Worm (Caenorhabditis elegans) whole organism, midembryonic: ENCODE data around the gene tag-131.

ENCODE experiments used
- T22C8.4 ChIP-seq: fragments of 200-800 bp; sonication (Bioruptor generic); IDR thresholded peaks from 2 replicates; pipeline ENCODE4 v1.3.6; 2022; ENCODE audit warnings: missing genetic modification characterization, missing compliant biosample characterization
- cog-1 ChIP-seq: sonication (generic microtip); optimal IDR thresholded peaks from 2 replicates; lab custom pipeline; 2016; ENCODE audit warnings: missing genetic modification characterization, missing compliant biosample characterization
- flt-1 ChIP-seq: fragments of 200-800 bp; sonication (Bioruptor generic); IDR thresholded peaks from 2 replicates; pipeline ENCODE4 v1.3.6; 2022; ENCODE audit warnings: missing genetic modification characterization, missing compliant biosample characterization
- klf-2 ChIP-seq: fragments of 200-800 bp; sonication (Bioruptor generic); conservative IDR thresholded peaks from 2 replicates; pipeline ENCODE4 v1.3.6; 2022; ENCODE audit warnings: missing genetic modification reagents, missing genetic modification characterization, missing compliant biosample characterization
- med-1 ChIP-seq: sonication (generic microtip); optimal IDR thresholded peaks from 2 replicates; lab custom pipeline; 2017; ENCODE audit warnings: missing genetic modification characterization, mild to moderate bottlenecking, missing compliant biosample characterization, antibody characterized with exemption, missing genetic modification reagents; ENCODE audit not compliant: insufficient read depth
- ref-1 ChIP-seq: fragments of 200-800 bp; sonication (Bioruptor generic); conservative IDR thresholded peaks from 2 replicates; pipeline ENCODE4 v1.3.6; 2022; ENCODE audit warnings: missing genetic modification reagents, missing genetic modification characterization, missing compliant biosample characterization
- tab-1 ChIP-seq: fragments of 200-800 bp; sonication (Bioruptor generic); IDR thresholded peaks from 2 replicates; pipeline ENCODE4 v1.3.6; 2022; ENCODE audit warnings: missing genetic modification characterization, missing compliant biosample characterization
- ztf-23 ChIP-seq: fragments of 200-800 bp; sonication (Bioruptor generic); IDR thresholded peaks from 2 replicates; pipeline ENCODE4 v1.3.6; 2022; ENCODE audit warnings: missing genetic modification reagents, missing genetic modification characterization, missing compliant biosample characterization
- ztf-29 ChIP-seq: fragments of 200-800 bp; sonication (Bioruptor generic); IDR thresholded peaks from 2 replicates; pipeline ENCODE4 v1.3.6; 2022; ENCODE audit warnings: missing genetic modification reagents, missing genetic modification characterization, missing compliant biosample characterization

Gene tag-131

DNA sequence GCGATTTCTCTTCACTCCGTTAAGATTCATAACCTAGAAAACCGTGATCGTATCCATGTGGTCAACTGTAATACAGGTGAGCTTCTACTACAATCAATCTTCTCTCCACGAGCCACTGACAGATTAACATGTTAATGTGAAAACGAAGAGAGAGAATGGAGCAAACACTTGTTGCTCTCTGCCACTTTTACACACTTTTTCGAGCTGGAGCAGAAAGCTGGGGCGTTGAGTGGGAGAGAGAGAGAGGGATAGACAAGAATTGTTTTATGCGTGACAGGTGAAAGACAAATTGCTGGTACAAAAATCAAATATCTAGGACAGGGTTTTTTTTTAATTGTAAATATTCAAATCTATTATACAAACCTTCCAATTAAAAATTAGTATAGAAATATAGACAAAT lies 40.8 kb downstream of the tag-131 start:
- TF ChIP-seq cog-1 (tag; lab: Kevin White, UChicago) (no peak), med-1 (GFP tag; lab: Kevin White, UChicago) (no peak), ref-1 (GFP tag; lab: Robert Waterston, UW) (no peak), T22C8.4 (GFP tag; lab: Robert Waterston, UW) (no peak), ztf-29 (GFP tag; lab: Robert Waterston, UW) (no peak), tab-1 (GFP tag; lab: Robert Waterston, UW) (no peak), ztf-23 (GFP tag; lab: Robert Waterston, UW) (no peak), klf-2 (GFP tag; lab: Robert Waterston, UW) (no peak), flt-1 (no peak)

DNA sequence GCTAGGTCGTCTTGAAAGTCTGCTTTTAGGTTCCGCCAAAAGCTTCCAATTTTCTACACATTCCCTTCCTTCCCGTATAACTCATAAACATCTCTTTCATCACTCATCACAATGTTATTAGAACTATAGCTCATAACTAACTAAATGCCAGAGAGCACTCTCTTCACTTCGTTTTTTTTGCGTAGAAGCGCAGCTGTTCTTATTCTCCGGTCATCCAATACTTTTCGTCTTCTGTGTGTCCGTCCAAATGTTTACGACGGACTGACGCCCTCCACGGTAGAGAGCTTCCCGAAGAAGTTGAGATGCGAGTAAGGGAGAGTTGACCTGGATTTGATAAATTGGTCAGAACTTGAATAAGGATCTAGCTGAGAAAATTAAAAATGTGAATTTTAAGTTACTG lies 41.7 kb downstream of the tag-131 start:
- TF ChIP-seq flt-1 (no peak), med-1 (GFP tag; lab: Kevin White, UChicago) (no peak), cog-1 (tag; lab: Kevin White, UChicago) (no peak), tab-1 (GFP tag; lab: Robert Waterston, UW) (no peak)

DNA sequence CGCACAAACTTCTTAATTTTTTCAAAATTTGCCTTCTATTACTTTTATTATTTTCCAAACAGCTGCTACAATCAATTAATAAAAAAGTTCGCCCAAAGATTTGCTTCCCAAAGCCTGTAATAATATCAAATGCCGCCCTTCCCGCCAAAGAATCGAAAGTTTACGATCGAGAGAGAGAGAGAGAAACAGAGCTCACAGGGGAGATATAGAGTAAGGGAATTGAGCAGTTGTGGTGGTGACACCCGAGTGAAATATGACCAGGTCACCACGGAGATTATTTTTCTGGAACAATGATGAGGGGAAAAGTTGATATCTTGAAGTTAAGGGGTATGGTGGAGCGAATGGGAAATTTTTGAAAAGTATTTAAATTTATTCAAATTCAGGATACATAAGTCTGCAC lies 42.4 kb downstream of the tag-131 start:
- TF ChIP-seq tab-1 (GFP tag; lab: Robert Waterston, UW) (no peak), flt-1 (no peak), cog-1 (tag; lab: Kevin White, UChicago) (no peak), med-1 (GFP tag; lab: Kevin White, UChicago) (no peak), T22C8.4 (GFP tag; lab: Robert Waterston, UW) (no peak), ztf-23 (GFP tag; lab: Robert Waterston, UW) (no peak)

DNA sequence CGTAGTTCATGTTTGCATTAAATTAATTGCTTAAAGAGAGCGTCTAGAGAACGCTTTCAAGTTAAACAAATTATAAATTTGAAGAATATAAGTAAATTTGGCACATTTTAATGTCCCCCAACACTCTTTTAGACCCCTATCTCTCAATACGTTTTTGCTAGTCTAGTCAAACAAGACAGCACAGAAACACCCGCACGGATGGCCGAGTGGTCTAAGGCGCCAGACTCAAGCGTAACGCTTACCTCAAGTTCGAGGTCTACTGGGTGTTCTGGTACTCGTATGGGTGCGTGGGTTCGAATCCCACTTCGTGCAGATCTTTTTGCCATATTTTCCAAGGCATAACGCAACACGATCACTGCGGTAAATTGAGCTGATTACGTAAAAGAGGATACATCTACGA lies 44.8 kb downstream of the tag-131 start:
- no peak for TF ChIP-seq tab-1 (GFP tag; lab: Robert Waterston, UW)
- TF ChIP-seq ztf-23 (GFP tag; lab: Robert Waterston, UW), result no peak
- TF ChIP-seq flt-1, result 0 out of 2 replicates have a peak, but pooled peaks have one; percentile 6

DNA sequence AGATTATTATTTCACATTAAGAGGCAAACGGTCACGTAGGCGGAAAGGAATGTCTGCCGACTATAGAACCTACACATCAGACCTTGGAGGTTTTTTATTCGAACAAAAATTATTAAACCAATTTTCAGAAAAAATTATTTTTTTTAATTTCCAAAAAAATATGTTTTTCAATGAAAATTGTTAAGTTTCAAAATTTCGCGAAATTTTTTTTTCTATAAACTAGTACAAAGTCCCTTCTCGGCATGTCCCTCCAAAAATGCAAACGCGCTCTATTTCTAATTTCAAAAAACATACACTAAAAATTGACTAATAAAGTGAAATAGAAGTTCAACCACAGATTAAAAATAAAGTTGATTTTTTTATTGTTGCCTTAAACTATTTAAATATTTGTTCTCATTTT lies 47.5 kb downstream of the tag-131 start, which contains the start of gene ckb-1:
Gene ckb-1 (plus strand): TSS at position 301 of the 400 bp plus-strand sequence.
- no peak for TF ChIP-seq tab-1 (GFP tag; lab: Robert Waterston, UW)
- no peak for TF ChIP-seq ztf-29 (GFP tag; lab: Robert Waterston, UW)
- TF ChIP-seq klf-2 (GFP tag; lab: Robert Waterston, UW), result no peak
- TF ChIP-seq ref-1 (GFP tag; lab: Robert Waterston, UW), result no peak
- TF ChIP-seq T22C8.4 (GFP tag; lab: Robert Waterston, UW), result no peak
- no peak for TF ChIP-seq ztf-23 (GFP tag; lab: Robert Waterston, UW)
- TF ChIP-seq cog-1 (tag; lab: Kevin White, UChicago), result no peak
- TF ChIP-seq flt-1, result no peak

DNA sequence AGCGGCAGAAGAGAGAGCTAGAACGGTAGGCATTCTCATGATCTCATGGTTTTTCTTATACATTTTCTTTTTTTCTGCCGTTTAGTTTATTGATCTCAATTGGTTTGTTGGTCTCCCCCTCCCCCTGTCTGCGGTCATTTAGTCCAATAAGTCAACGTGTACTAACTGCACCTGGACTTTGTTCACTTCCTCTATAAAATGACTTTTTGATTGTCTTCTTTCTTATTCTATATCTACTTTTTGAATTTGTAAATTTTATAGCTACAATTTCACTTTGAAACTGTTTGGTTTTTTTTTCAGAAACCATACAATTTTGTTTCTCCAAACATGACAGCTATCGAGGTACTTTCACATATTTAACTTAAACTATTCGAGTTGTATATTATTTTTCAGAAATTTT lies 50.1 kb downstream of the tag-131 start, which contains the start of gene ckb-2:
Gene ckb-2 (plus strand): TSS at position 301 of the 400 bp plus-strand sequence.
- no peak for TF ChIP-seq cog-1 (tag; lab: Kevin White, UChicago)
- no peak for TF ChIP-seq klf-2 (GFP tag; lab: Robert Waterston, UW)
- no peak for TF ChIP-seq tab-1 (GFP tag; lab: Robert Waterston, UW)
- no peak for TF ChIP-seq ztf-29 (GFP tag; lab: Robert Waterston, UW)
- no peak for TF ChIP-seq flt-1

DNA sequence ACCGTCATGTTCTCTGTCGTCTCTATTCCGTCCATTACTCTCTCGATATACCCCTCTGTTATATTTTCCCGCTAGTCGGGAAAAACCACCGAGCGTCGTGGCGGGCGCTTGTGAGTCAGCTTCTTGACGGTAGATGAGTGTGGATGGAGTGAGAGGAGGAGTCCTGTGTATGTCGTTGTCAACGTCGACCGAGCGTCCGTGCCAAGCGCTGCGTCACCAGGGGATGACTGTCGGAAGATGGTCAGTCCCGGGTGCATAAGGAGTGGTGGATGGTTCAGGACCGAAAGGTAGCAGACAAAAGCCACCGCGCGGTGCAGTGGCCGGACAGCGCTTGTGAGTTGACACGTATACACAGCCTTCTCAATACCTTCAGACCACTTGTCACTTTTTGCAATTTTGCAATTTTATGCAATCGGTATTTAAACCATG lies 51.9 kb downstream of the tag-131 start:
- peak; percentile 66; the same call in 1 of the 2 replicates for TF ChIP-seq T22C8.4 (GFP tag; lab: Robert Waterston, UW)
- peak; percentile 93 for TF ChIP-seq flt-1
- TF ChIP-seq ztf-23 (GFP tag; lab: Robert Waterston, UW), result peak; percentile 85
- peak; percentile 87 for TF ChIP-seq tab-1 (GFP tag; lab: Robert Waterston, UW)
- 0 out of 2 replicates have a peak, but pooled peaks have one; percentile 62 for TF ChIP-seq klf-2 (GFP tag; lab: Robert Waterston, UW)
- peak; percentile 63 for TF ChIP-seq ref-1 (GFP tag; lab: Robert Waterston, UW)
- 0 out of 2 replicates have a peak, but pooled peaks have one; percentile 56 for TF ChIP-seq ztf-29 (GFP tag; lab: Robert Waterston, UW)
- peak; percentile 27 for TF ChIP-seq cog-1 (tag; lab: Kevin White, UChicago)
